Worm (Caenorhabditis elegans) whole organism, L3 larva: ENCODE measurements around the gene spr-3.

Experiments used
- R02D3.7 ChIP-seq: fragments of 150-350 bp; optimal IDR thresholded peaks from 2 replicates; lab custom pipeline; 2014; ENCODE audit warnings: missing biosample characterization, missing genetic modification characterization
- ama-1 ChIP-seq: fragments of 150-350 bp; optimal IDR thresholded peaks from 2 replicates; lab custom pipeline; 2018
- ceh-28 ChIP-seq: fragments of 150-350 bp; optimal IDR thresholded peaks from 2 replicates; lab custom pipeline; 2014; ENCODE audit warnings: missing biosample characterization, missing genetic modification reagents, missing genetic modification characterization
- ceh-9 ChIP-seq: sonication (generic microtip); optimal IDR thresholded peaks from 2 replicates; lab custom pipeline; 2018; ENCODE audit warnings: missing biosample characterization, missing genetic modification characterization
- daf-12 ChIP-seq: fragments of 150-350 bp; optimal IDR thresholded peaks from 2 replicates; lab custom pipeline; 2014; ENCODE audit warnings: missing biosample characterization, missing genetic modification reagents, missing genetic modification characterization
- egl-5 ChIP-seq: fragments of 150-350 bp; optimal IDR thresholded peaks from 2 replicates; lab custom pipeline; 2017; ENCODE audit warnings: missing biosample characterization, missing genetic modification reagents, missing genetic modification characterization, inconsistent platforms
- elt-2 ChIP-seq: sonication (generic microtip); optimal IDR thresholded peaks from 2 replicates; lab custom pipeline; 2016; ENCODE audit warnings: missing genetic modification reagents, mild to moderate bottlenecking, missing genetic modification characterization, missing compliant biosample characterization
- fkh-10 ChIP-seq: sonication (generic microtip); optimal IDR thresholded peaks from 2 replicates; lab custom pipeline; 2017; ENCODE audit warnings: missing biosample characterization, missing genetic modification reagents, missing genetic modification characterization
- fos-1 ChIP-seq: fragments of 150-350 bp; optimal IDR thresholded peaks from 2 replicates; lab custom pipeline; 2014; ENCODE audit warnings: missing biosample characterization, missing genetic modification characterization
- hmg-11 ChIP-seq: sonication (generic microtip); optimal IDR thresholded peaks from 2 replicates; lab custom pipeline; 2016; ENCODE audit warnings: missing genetic modification characterization, missing compliant biosample characterization
- jun-1 ChIP-seq: fragments of 150-350 bp; optimal IDR thresholded peaks from 2 replicates; lab custom pipeline; 2014; ENCODE audit warnings: missing biosample characterization, missing genetic modification reagents, missing genetic modification characterization
- lin-39 ChIP-seq: fragments of 150-350 bp; optimal IDR thresholded peaks from 2 replicates; lab custom pipeline; 2018; ENCODE audit warnings: missing biosample characterization, missing genetic modification reagents, missing genetic modification characterization
- lsy-12 ChIP-seq: sonication (generic microtip); optimal IDR thresholded peaks from 2 replicates; lab custom pipeline; 2016; ENCODE audit warnings: mild to moderate bottlenecking, missing genetic modification characterization, missing compliant biosample characterization
- mdl-1 ChIP-seq: fragments of 150-350 bp; optimal IDR thresholded peaks from 2 replicates; lab custom pipeline; 2014; ENCODE audit warnings: missing biosample characterization, missing genetic modification characterization
- mml-1 ChIP-seq: fragments of 150-350 bp; sonication (generic microtip); optimal IDR thresholded peaks from 3 replicates; lab custom pipeline; 2014; ENCODE audit warnings: missing biosample characterization, missing genetic modification characterization
- nfya-1 ChIP-seq: sonication (generic microtip); optimal IDR thresholded peaks from 2 replicates; lab custom pipeline; 2017; ENCODE audit warnings: missing genetic modification characterization, mild to moderate bottlenecking, missing compliant biosample characterization, antibody characterized with exemption, moderate library complexity; ENCODE audit not compliant: insufficient read depth
- nhr-11 ChIP-seq: fragments of 150-350 bp; optimal IDR thresholded peaks from 2 replicates; lab custom pipeline; 2014; ENCODE audit warnings: missing biosample characterization, missing genetic modification characterization
- nhr-12 ChIP-seq: fragments of 150-350 bp; optimal IDR thresholded peaks from 2 replicates; lab custom pipeline; 2014; ENCODE audit warnings: missing biosample characterization, missing genetic modification characterization
- nhr-23 ChIP-seq: fragments of 150-350 bp; optimal IDR thresholded peaks from 2 replicates; lab custom pipeline; 2014; ENCODE audit warnings: missing biosample characterization, missing genetic modification reagents, missing genetic modification characterization
- nhr-237 ChIP-seq: fragments of 150-350 bp; optimal IDR thresholded peaks from 2 replicates; lab custom pipeline; 2014; ENCODE audit warnings: missing biosample characterization, missing genetic modification characterization
- nhr-25 ChIP-seq: sonication (generic microtip); optimal IDR thresholded peaks from 2 replicates; lab custom pipeline; 2017; ENCODE audit warnings: missing biosample characterization, missing genetic modification characterization
- nhr-28 ChIP-seq: fragments of 150-350 bp; optimal IDR thresholded peaks from 2 replicates; lab custom pipeline; 2014; ENCODE audit warnings: missing biosample characterization, missing genetic modification characterization
- nhr-43 ChIP-seq: sonication (generic microtip); optimal IDR thresholded peaks from 2 replicates; lab custom pipeline; 2016; ENCODE audit warnings: mild to moderate bottlenecking, missing genetic modification characterization, missing compliant biosample characterization; ENCODE audit not compliant: poor library complexity, severe bottlenecking
- nhr-76 ChIP-seq: fragments of 150-350 bp; sonication (generic microtip); optimal IDR thresholded peaks from 5 replicates; lab custom pipeline; 2014; ENCODE audit warnings: missing biosample characterization, missing genetic modification characterization
- pha-4 ChIP-seq: fragments of 150-350 bp; optimal IDR thresholded peaks from 2 replicates; lab custom pipeline; 2014; ENCODE audit warnings: missing biosample characterization, missing genetic modification reagents, missing genetic modification characterization
- pqm-1 ChIP-seq: fragments of 150-350 bp; optimal IDR thresholded peaks from 2 replicates; lab custom pipeline; 2017; ENCODE audit warnings: missing biosample characterization, missing genetic modification characterization, inconsistent platforms
- sea-2 ChIP-seq: fragments of 150-350 bp; sonication (generic microtip); optimal IDR thresholded peaks from 4 replicates; lab custom pipeline; 2014; ENCODE audit warnings: missing biosample characterization, missing genetic modification reagents, missing genetic modification characterization
- skn-1 ChIP-seq: fragments of 150-350 bp; optimal IDR thresholded peaks from 2 replicates; lab custom pipeline; 2014; ENCODE audit warnings: missing biosample characterization, missing genetic modification characterization
- unc-39 ChIP-seq: sonication (generic microtip); optimal IDR thresholded peaks from 4 replicates; lab custom pipeline; 2017; ENCODE audit warnings: missing biosample characterization, missing genetic modification characterization
- unc-62 ChIP-seq: fragments of 150-350 bp; sonication (generic microtip); optimal IDR thresholded peaks from 4 replicates; lab custom pipeline; 2014; ENCODE audit warnings: missing biosample characterization, missing genetic modification reagents, missing genetic modification characterization
- zag-1 ChIP-seq: fragments of 150-350 bp; optimal IDR thresholded peaks from 2 replicates; lab custom pipeline; 2014; ENCODE audit warnings: missing biosample characterization, missing genetic modification characterization
- ztf-4 ChIP-seq: fragments of 150-350 bp; optimal IDR thresholded peaks from 2 replicates; lab custom pipeline; 2014; ENCODE audit warnings: missing biosample characterization, missing genetic modification characterization

The spr-3 gene

DNA sequence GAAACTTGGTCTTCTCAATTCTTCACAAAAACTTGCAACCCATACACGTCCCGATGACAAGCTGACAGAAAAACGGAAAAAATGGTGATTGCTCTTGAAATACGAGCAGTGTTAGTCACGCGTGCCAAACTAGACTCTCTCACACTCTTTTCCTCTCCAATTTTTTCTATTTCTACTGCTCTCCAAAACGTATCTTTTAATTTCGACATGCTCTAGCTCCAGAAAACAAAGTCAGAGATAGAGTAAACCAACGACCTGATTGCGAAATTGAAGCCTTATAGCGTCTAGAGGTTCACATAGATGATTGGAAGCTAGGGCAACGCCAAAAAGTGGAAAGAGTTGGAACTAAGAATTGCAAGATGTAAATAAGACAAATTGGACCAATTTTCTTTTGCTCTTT is 23.5 kb upstream of the spr-3 start:
- TF ChIP-seq fkh-10 (no peak), pha-4 (no peak), nhr-11 (tag; lab: Kevin White, UChicago) (peak; percentile 71), R02D3.7 (tag; lab: Kevin White, UChicago) (no peak), nfya-1 (peak; percentile 45), mdl-1 (tag; lab: Kevin White, UChicago) (no peak), ceh-9 (tag; lab: Kevin White, UChicago) (no peak)

DNA sequence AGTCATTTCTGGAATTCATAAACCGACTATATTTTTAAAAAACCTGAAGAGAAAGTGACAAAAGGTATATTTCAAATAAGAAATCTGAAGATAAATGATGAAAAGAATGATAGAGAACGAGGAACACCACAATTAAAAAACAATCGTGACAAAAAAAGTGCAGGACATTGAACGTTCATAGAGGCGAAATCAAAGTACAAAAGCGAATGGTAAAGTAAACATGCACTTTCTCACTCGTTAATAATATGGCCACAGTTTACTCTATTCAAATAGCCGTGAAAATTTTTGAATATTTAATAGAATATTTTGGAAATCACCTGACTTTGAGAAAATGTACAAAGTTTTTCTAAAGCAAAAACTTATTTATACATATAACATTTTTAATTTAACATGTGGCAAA is 21.7 kb upstream of the spr-3 start, which contains the start of gene F46H6.5:
F46H6.5 (minus strand) TSS at position 10 of the 400 bp plus-strand sequence.
- peak; percentile 74 for TF ChIP-seq pha-4
- TF ChIP-seq hmg-11 (tag; lab: Kevin White, UChicago), result no peak
- peak; percentile 8 for TF ChIP-seq pqm-1 (tag; lab: Kevin White, UChicago)
- TF ChIP-seq, all 47 proteins: peak for 2

DNA sequence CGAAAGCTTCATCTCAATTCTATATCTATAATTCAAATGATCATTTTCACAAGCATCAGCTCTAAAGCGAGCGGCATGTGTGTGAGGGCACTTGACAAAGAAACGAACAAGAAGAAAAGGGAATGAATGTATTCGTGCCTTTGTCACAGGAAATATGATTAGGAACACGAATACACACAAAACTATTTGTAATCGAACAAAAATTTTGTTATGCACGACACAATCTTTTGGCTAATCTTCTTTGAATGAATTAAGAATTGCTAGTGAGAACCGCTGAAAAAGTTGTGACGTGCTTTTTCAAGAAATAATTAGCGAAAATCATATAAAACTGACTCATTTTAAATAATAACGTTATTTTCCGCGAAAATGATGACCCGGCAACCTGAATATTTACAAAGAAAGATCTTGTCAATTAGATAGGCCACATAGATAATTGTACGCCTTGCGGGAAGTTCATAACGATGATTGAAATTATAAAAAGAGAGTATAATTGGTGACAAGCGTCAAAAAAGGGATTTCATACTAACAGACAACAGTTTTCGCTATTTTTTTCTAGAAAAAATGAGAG is 20.4 kb upstream of the spr-3 start:
- TF ChIP-seq nhr-25 (tag; lab: Kevin White, UChicago) (no peak), nhr-23 (peak; percentile 30)

DNA sequence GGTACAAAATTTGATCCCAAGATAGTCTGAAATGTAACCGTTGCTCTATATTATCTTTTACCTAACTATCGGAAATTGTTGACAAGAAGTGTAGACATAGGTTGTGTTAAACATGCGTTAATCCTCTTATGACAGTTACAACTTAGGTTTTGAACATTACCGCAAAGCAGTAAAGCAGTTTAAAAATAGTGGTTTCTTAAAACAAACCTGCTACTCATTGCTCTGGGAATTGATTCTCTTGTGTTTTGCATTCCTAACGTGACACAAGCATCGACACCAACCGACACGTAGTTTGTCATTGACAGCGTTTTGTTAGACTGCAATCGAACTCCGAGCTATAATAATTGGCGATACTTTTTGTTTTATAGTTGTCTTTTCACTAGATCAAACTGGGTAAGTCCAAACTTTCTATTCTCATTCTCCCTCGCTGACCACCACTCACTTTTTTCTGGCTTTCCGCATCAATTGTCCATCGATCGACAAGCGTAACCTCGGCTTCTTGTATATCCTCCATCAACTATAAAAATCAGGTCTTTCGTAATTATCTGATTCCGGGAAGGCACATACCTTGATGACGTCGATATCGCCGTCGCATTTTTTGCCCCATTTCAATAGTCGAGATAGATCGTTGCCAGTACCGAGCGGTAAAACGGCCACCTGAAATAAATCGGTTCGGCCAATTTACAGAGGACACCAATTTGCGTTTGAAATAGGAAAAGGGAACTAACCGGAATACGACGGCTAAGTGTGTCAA is 17.9 kb upstream of the spr-3 start:
- peak; percentile 56 for TF ChIP-seq nhr-23
- TF ChIP-seq egl-5, result no peak
- no peak for TF ChIP-seq hmg-11 (tag; lab: Kevin White, UChicago)
- peak; percentile 64 for TF ChIP-seq ama-1 (lab: Kevin White, UChicago)

DNA sequence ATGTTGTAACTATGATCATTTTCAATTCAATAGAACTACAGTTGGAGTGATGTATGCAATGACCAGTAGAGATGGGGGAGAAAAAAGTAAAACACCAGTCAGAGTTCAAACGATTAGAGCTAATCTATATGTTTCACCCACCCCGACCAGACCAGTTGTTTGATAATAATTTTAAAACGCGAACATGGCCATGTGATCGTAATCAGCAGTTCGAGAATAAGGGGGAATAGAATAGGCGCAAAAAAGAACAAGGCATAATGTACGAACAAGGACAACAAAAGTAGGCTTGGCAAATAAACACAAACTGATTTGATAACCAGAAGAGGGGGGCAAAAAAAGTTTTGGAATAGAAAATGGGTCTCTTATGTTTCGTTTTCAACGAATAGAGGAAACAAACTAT is 15.8 kb upstream of the spr-3 start:
- TF ChIP-seq fkh-10 (no peak), lin-39 (tag; lab: Kevin White, UChicago) (no peak), mml-1 (tag; lab: Kevin White, UChicago) (no peak), ztf-4 (tag; lab: Kevin White, UChicago) (no peak), pqm-1 (tag; lab: Kevin White, UChicago) (peak; percentile 81), nhr-76 (tag; lab: Kevin White, UChicago) (no peak), unc-62 (GFP tag; lab: Kevin White, UChicago) (no peak), elt-2 (tag; lab: Kevin White, UChicago) (peak; percentile 87), lsy-12 (tag; lab: Kevin White, UChicago) (no peak), nhr-43 (no peak), daf-12 (no peak), ceh-28 (tag; lab: Kevin White, UChicago) (no peak), jun-1 (peak; percentile 25), nhr-11 (tag; lab: Kevin White, UChicago) (no peak), nhr-237 (tag; lab: Kevin White, UChicago) (no peak), pha-4 (peak; percentile 76), fos-1 (tag; lab: Kevin White, UChicago) (no peak), nhr-28 (tag; lab: Kevin White, UChicago) (no peak), unc-39 (no peak), nhr-12 (tag; lab: Kevin White, UChicago) (no peak), skn-1 (peak; percentile 9), sea-2 (GFP tag; lab: Kevin White, UChicago) (no peak), zag-1 (tag; lab: Kevin White, UChicago) (no peak)

DNA sequence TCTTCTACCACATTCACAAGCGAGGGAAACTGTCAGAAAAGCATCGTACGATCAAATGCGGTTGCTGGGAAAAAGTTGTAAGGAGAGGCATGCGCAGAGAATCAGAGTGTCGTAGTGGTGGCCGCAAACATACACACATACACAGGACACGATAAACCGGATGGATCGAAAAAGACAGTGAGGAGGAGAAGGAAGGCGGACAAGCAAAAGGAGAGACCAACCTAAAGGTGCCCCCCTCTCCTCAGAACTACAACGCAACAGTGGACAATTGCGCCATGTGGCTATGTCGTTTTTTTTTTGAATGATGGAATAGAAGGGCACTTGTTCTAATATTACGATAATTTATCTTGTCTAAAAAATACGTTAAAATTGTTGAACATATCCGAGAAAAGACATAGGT is 15.4 kb upstream of the spr-3 start:
- TF ChIP-seq nhr-25 (tag; lab: Kevin White, UChicago) (peak; percentile 12), lin-39 (tag; lab: Kevin White, UChicago) (no peak), zag-1 (tag; lab: Kevin White, UChicago) (no peak), nhr-43 (peak; percentile 12), nhr-23 (peak; percentile 29)
